Worm (Caenorhabditis elegans) whole organism, late embryonic: Measurements from ENCODE around the gene C04B4.2.
"Not testable (repeated sequence)": the region's sequence is repeated elsewhere in the genome, so short reads cannot be mapped to it uniquely, and the experiment has no call there.

ENCODE experiments used
- C38D4.7 ChIP-seq: fragments of 200-800 bp; sonication (Bioruptor generic); optimal IDR thresholded peaks from 2 replicates; lab custom pipeline; 2018; ENCODE audit warnings: mild to moderate bottlenecking, missing genetic modification characterization, moderate library complexity, missing compliant biosample characterization
- F13H6.1 ChIP-seq: sonication (generic microtip); optimal IDR thresholded peaks from 2 replicates; lab custom pipeline; 2016; ENCODE audit warnings: missing genetic modification characterization, missing compliant biosample characterization
- K02D7.2 ChIP-seq: sonication (generic microtip); optimal IDR thresholded peaks from 2 replicates; lab custom pipeline; 2017; ENCODE audit warnings: mild to moderate bottlenecking, missing genetic modification characterization, missing compliant biosample characterization
- T23F11.4 ChIP-seq: fragments of 200-800 bp; sonication (Bioruptor generic); optimal IDR thresholded peaks from 2 replicates; lab custom pipeline; 2018; ENCODE audit warnings: mild to moderate bottlenecking, missing genetic modification characterization, missing compliant biosample characterization
- ahr-1 ChIP-seq: sonication (generic microtip); optimal IDR thresholded peaks from 2 replicates; lab custom pipeline; 2016; ENCODE audit warnings: missing genetic modification characterization, missing compliant biosample characterization
- ama-1 ChIP-seq: fragments of 150-350 bp; optimal IDR thresholded peaks from 2 replicates; lab custom pipeline; 2014
- ceh-14 ChIP-seq: sonication (generic microtip); optimal IDR thresholded peaks from 2 replicates; lab custom pipeline; 2016; ENCODE audit warnings: missing genotype, missing genetic modification characterization, missing compliant biosample characterization
- ceh-18 ChIP-seq: sonication (generic microtip); optimal IDR thresholded peaks from 2 replicates; lab custom pipeline; 2016; ENCODE audit warnings: missing genetic modification characterization, missing compliant biosample characterization
- ceh-19 ChIP-seq: fragments of 200-800 bp; sonication (Bioruptor generic); optimal IDR thresholded peaks from 2 replicates; lab custom pipeline; 2018; ENCODE audit warnings: mild to moderate bottlenecking, missing genetic modification characterization, missing compliant biosample characterization
- ceh-2 ChIP-seq: sonication (generic microtip); optimal IDR thresholded peaks from 2 replicates; lab custom pipeline; 2016; ENCODE audit warnings: missing genotype, missing genetic modification characterization, missing compliant biosample characterization
- ceh-24 ChIP-seq: sonication (generic microtip); optimal IDR thresholded peaks from 2 replicates; lab custom pipeline; 2016; ENCODE audit warnings: mild to moderate bottlenecking, missing genetic modification characterization, missing compliant biosample characterization
- ceh-30 ChIP-seq: fragments of 150-350 bp; optimal IDR thresholded peaks from 2 replicates; lab custom pipeline; 2014; ENCODE audit warnings: missing biosample characterization, missing genetic modification characterization
- ceh-34 ChIP-seq: sonication (generic microtip); optimal IDR thresholded peaks from 2 replicates; lab custom pipeline; 2016; ENCODE audit warnings: mild to moderate bottlenecking, missing genetic modification characterization, missing compliant biosample characterization
- ceh-48 ChIP-seq: sonication (generic microtip); optimal IDR thresholded peaks from 2 replicates; lab custom pipeline; 2016; ENCODE audit warnings: missing genetic modification characterization, inconsistent platforms, missing compliant biosample characterization
- ceh-9 ChIP-seq: sonication (generic microtip); optimal IDR thresholded peaks from 2 replicates; lab custom pipeline; 2016; ENCODE audit warnings: mild to moderate bottlenecking, missing genetic modification characterization, inconsistent platforms, missing compliant biosample characterization
- dmd-4 ChIP-seq: sonication (generic microtip); optimal IDR thresholded peaks from 2 replicates; lab custom pipeline; 2016; ENCODE audit warnings: borderline replicate concordance, missing genetic modification characterization, missing compliant biosample characterization
- elt-2 ChIP-seq: sonication (generic microtip); optimal IDR thresholded peaks from 2 replicates; lab custom pipeline; 2016; ENCODE audit warnings: missing genetic modification reagents, missing genetic modification characterization, missing compliant biosample characterization
- elt-4 ChIP-seq: sonication (generic microtip); optimal IDR thresholded peaks from 2 replicates; lab custom pipeline; 2016; ENCODE audit warnings: missing genetic modification characterization, missing compliant biosample characterization
- ets-4 ChIP-seq: sonication (generic microtip); optimal IDR thresholded peaks from 2 replicates; lab custom pipeline; 2016; ENCODE audit warnings: missing genetic modification characterization, missing compliant biosample characterization
- eyg-1 ChIP-seq: sonication (generic microtip); optimal IDR thresholded peaks from 2 replicates; lab custom pipeline; 2016; ENCODE audit warnings: missing genotype, missing genetic modification characterization, missing compliant biosample characterization
- fkh-10 ChIP-seq: fragments of 150-350 bp; optimal IDR thresholded peaks from 2 replicates; lab custom pipeline; 2014; ENCODE audit warnings: missing biosample characterization, missing genetic modification reagents, missing genetic modification characterization
- fkh-6 ChIP-seq: sonication (generic microtip); optimal IDR thresholded peaks from 2 replicates; lab custom pipeline; 2016; ENCODE audit warnings: missing genetic modification characterization, missing compliant biosample characterization
- gmeb-2 ChIP-seq: sonication (generic microtip); optimal IDR thresholded peaks from 2 replicates; lab custom pipeline; 2016; ENCODE audit warnings: missing genetic modification characterization, inconsistent platforms, missing compliant biosample characterization
- hlh-15 ChIP-seq: sonication (generic microtip); optimal IDR thresholded peaks from 2 replicates; lab custom pipeline; 2016; ENCODE audit warnings: missing genetic modification characterization, missing compliant biosample characterization
- hlh-30 ChIP-seq: sonication (generic microtip); optimal IDR thresholded peaks from 2 replicates; lab custom pipeline; 2017; ENCODE audit warnings: antibody characterized with exemption, missing genetic modification characterization, missing compliant biosample characterization; ENCODE audit not compliant: insufficient read depth
- lim-6 ChIP-seq: sonication (generic microtip); optimal IDR thresholded peaks from 2 replicates; lab custom pipeline; 2016; ENCODE audit warnings: missing genetic modification characterization, missing compliant biosample characterization
- lin-11 ChIP-seq: fragments of 200-800 bp; sonication (Bioruptor generic); optimal IDR thresholded peaks from 2 replicates; lab custom pipeline; 2018; ENCODE audit warnings: mild to moderate bottlenecking, missing genetic modification characterization, missing compliant biosample characterization
- madf-2 ChIP-seq: sonication (generic microtip); optimal IDR thresholded peaks from 2 replicates; lab custom pipeline; 2017; ENCODE audit warnings: missing genetic modification characterization, missing compliant biosample characterization
- mec-3 ChIP-seq: sonication (generic microtip); optimal IDR thresholded peaks from 2 replicates; lab custom pipeline; 2016; ENCODE audit warnings: borderline replicate concordance, missing genetic modification characterization, missing compliant biosample characterization
- nfya-1 ChIP-seq: sonication (generic microtip); optimal IDR thresholded peaks from 2 replicates; lab custom pipeline; 2017; ENCODE audit warnings: missing genetic modification characterization, mild to moderate bottlenecking, missing compliant biosample characterization, antibody characterized with exemption, moderate library complexity
- nhr-11 ChIP-seq: fragments of 150-350 bp; optimal IDR thresholded peaks from 2 replicates; lab custom pipeline; 2014; ENCODE audit warnings: missing biosample characterization, missing genetic modification characterization
- odd-2 ChIP-seq: sonication (generic microtip); optimal IDR thresholded peaks from 2 replicates; lab custom pipeline; 2017; ENCODE audit warnings: antibody characterized with exemption, mild to moderate bottlenecking, missing genetic modification characterization, missing compliant biosample characterization
- pat-9 ChIP-seq: fragments of 200-800 bp; sonication (Bioruptor generic); optimal IDR thresholded peaks from 2 replicates; lab custom pipeline; 2018; ENCODE audit warnings: mild to moderate bottlenecking, missing genetic modification characterization, moderate library complexity, missing compliant biosample characterization
- pha-2 ChIP-seq: sonication (generic microtip); optimal IDR thresholded peaks from 2 replicates; lab custom pipeline; 2017; ENCODE audit warnings: mild to moderate bottlenecking, missing genetic modification characterization, missing compliant biosample characterization
- pqm-1 ChIP-seq: sonication (generic microtip); optimal IDR thresholded peaks from 2 replicates; lab custom pipeline; 2016; ENCODE audit warnings: missing genetic modification characterization, missing compliant biosample characterization
- ref-2 ChIP-seq: sonication (generic microtip); optimal IDR thresholded peaks from 2 replicates; lab custom pipeline; 2016; ENCODE audit warnings: missing genetic modification characterization, missing compliant biosample characterization
- rnt-1 ChIP-seq: sonication (generic microtip); optimal IDR thresholded peaks from 2 replicates; lab custom pipeline; 2016; ENCODE audit warnings: missing genetic modification characterization, missing compliant biosample characterization
- sdc-2 ChIP-seq: sonication (generic microtip); optimal IDR thresholded peaks from 2 replicates; lab custom pipeline; 2016; ENCODE audit warnings: missing genotype, missing genetic modification characterization, missing compliant biosample characterization
- sox-2 ChIP-seq: fragments of 200-800 bp; sonication (Bioruptor generic); IDR thresholded peaks from 2 replicates; pipeline ENCODE4 v1.3.6; 2022; ENCODE audit warnings: missing genetic modification reagents, missing genetic modification characterization, missing compliant biosample characterization
- sox-4 ChIP-seq: sonication (generic microtip); optimal IDR thresholded peaks from 2 replicates; lab custom pipeline; 2017; ENCODE audit warnings: mild to moderate bottlenecking, missing genetic modification characterization, inconsistent platforms, missing compliant biosample characterization
- tbx-2 ChIP-seq: sonication (generic microtip); optimal IDR thresholded peaks from 2 replicates; lab custom pipeline; 2016; ENCODE audit warnings: missing genetic modification characterization, missing compliant biosample characterization
- unc-86 ChIP-seq: sonication (generic microtip); optimal IDR thresholded peaks from 2 replicates; lab custom pipeline; 2016; ENCODE audit warnings: missing genetic modification characterization, missing compliant biosample characterization
- zip-5 ChIP-seq: sonication (generic microtip); optimal IDR thresholded peaks from 2 replicates; lab custom pipeline; 2016; ENCODE audit warnings: missing genetic modification characterization, missing compliant biosample characterization

C04B4.2 gene

DNA sequence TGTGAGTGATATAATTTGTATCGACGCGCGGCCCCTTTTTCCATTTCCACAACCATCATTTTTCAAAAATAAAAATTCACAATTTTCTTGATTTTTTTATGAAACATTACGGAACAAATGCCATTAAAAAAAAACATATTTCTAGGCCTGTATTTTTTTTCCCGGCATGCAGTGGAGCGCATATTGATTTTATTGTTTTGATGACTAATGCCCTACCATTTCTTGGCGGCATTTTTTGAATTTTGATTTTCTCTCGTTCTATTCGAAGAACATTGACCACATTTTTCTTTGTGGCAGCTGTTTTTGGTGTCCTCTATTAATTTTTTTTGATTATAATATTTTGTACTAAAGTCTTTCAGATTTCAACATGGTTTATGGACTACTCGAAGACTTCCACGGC, 15.2 kb downstream of the C04B4.2 start, which contains the start of gene W06D11.3:
W06D11.3 (plus strand) TSS at position 360 of the 400 bp plus-strand sequence.
- TF ChIP-seq T23F11.4 (GFP tag; lab: Kevin White, UChicago) (no peak), C38D4.7 (GFP tag; lab: Kevin White, UChicago) (no peak), madf-2 (tag; lab: Kevin White, UChicago) (no peak), K02D7.2 (tag; lab: Kevin White, UChicago) (no peak), elt-2 (tag; lab: Kevin White, UChicago) (no peak), zip-5 (tag; lab: Kevin White, UChicago) (no peak), ceh-24 (tag; lab: Kevin White, UChicago) (no peak), ama-1 (lab: Kevin White, UChicago) (no peak), nfya-1 (tag; lab: Kevin White, UChicago) (no peak), fkh-10 (no peak), pat-9 (tag; lab: Kevin White, UChicago) (no peak), hlh-15 (tag; lab: Kevin White, UChicago) (no peak), ceh-48 (no peak), tbx-2 (no peak), dmd-4 (tag; lab: Kevin White, UChicago) (no peak), ets-4 (tag; lab: Kevin White, UChicago) (no peak)

DNA sequence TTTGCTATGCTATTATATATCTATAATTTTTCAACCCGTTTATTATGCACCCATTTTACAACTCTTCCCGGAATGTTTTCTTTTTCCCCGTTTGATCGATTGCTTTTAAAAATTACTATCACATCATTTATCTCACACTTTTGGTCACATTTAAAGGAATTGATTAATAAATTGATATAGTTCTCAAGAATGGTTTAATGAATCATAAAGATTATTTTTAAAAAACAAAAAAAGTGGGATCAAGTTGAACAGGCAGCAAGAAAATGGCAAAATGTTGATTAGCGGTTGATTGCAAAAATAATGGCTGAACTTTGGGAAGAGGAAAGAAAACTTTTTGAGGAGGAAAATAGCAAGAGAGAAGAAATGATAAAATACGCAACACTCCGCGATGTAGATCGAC, 16.8 kb downstream of the C04B4.2 start, which contains the start of gene W06D11.5:
W06D11.5 (plus strand) TSS at position 301 of the 400 bp plus-strand sequence.
- TF ChIP-seq ref-2 (tag; lab: Kevin White, UChicago) (no peak), pqm-1 (tag; lab: Kevin White, UChicago) (no peak), rnt-1 (no peak), ceh-34 (tag; lab: Kevin White, UChicago) (no peak), tbx-2 (no peak), elt-4 (tag; lab: Kevin White, UChicago) (no peak), ceh-19 (no peak), nfya-1 (tag; lab: Kevin White, UChicago) (no peak), pha-2 (tag; lab: Kevin White, UChicago) (no peak), ceh-18 (tag; lab: Kevin White, UChicago) (no peak), dmd-4 (tag; lab: Kevin White, UChicago) (no peak), nhr-11 (no peak), F13H6.1 (no peak), lim-6 (tag; lab: Kevin White, UChicago) (no peak), ceh-9 (tag; lab: Kevin White, UChicago) (no peak), sox-4 (tag; lab: Kevin White, UChicago) (no peak), sdc-2 (no peak), hlh-15 (tag; lab: Kevin White, UChicago) (no peak), ceh-2 (no peak)
- TF ChIP-seq, all 69 proteins: peak for 0

- TF ChIP-seq ref-2, K02D7.2, lin-11 (tag; lab: Kevin White, UChicago): not testable (repeated sequence)
Observed at ce11 chrX:12302755-12303154, 19.7 kb downstream of the C04B4.2 start, which contains the start of gene dot-1.3. Gene dot-1.3, minus strand, starts transcription at chrX:12302855.

DNA sequence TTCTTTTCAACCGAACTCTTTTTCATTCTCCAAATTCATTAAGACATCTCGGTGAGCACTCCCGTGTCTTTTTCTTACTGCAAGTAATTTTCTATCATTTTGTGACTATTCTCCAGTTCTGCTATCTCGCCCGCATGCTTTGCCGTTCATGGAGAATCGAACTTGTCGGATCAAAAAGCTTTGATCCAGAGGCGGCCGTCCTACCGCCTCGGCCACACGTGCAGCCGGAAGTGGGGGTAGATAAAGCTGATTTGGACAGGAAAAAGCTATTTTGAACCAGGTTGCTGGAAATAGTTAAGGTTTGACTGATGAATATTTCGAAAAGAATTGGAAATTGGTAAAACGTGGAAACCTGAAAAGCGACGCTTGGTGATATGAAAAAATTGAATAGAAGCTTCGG, 21.1 kb downstream of the C04B4.2 start:
- TF ChIP-seq sox-2 (no peak), T23F11.4 (GFP tag; lab: Kevin White, UChicago) (no peak), hlh-30 (tag; lab: Kevin White, UChicago) (no peak), hlh-15 (tag; lab: Kevin White, UChicago) (no peak)

DNA sequence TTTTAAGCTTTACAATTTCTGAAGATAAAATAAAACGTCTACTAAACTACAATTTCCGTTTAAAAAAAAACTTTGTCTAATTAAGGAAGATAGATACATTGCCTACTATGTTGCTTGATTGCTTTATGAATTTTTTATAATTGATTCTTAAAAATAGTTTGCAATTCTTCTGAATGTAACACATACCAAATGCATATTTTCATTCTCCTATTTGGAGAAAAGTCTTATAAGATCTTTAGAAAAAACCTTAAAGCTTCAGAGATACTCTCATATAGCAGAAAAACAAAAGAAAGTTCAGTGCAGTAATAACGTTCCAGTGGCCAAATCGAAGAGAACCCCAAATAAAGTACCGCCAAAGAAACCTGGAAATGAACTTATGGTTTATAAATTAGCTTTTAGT, 23.5 kb downstream of the C04B4.2 start, which contains the start of gene phf-32:
phf-32 (plus strand) TSS at position 301 of the 400 bp plus-strand sequence.
- TF ChIP-seq sox-2: no peak
- no peak for TF ChIP-seq tbx-2
- no peak for TF ChIP-seq fkh-6 (tag; lab: Kevin White, UChicago)
- no peak for TF ChIP-seq odd-2
- no peak for TF ChIP-seq ref-2 (tag; lab: Kevin White, UChicago)
- TF ChIP-seq ceh-2: no peak
- no peak for TF ChIP-seq lim-6 (tag; lab: Kevin White, UChicago)
- TF ChIP-seq mec-3 (tag; lab: Kevin White, UChicago): no peak
- no peak for TF ChIP-seq eyg-1 (tag; lab: Kevin White, UChicago)
- TF ChIP-seq unc-86 (tag; lab: Kevin White, UChicago): no peak
- TF ChIP-seq pha-2 (tag; lab: Kevin White, UChicago): no peak
- no peak for TF ChIP-seq gmeb-2 (tag; lab: Kevin White, UChicago)
- TF ChIP-seq dmd-4 (tag; lab: Kevin White, UChicago): no peak
- no peak for TF ChIP-seq ceh-14
- no peak for TF ChIP-seq ceh-30 (tag; lab: Kevin White, UChicago)
- no peak for TF ChIP-seq fkh-10
- TF ChIP-seq ahr-1 (tag; lab: Kevin White, UChicago): no peak
